Fruit fly (Drosophila melanogaster): ENCODE measurements around the gene Dbp21E2.

- TF ChIP-seq CTCF (optimal IDR thresholded peaks at IDR 0.05) = no peak
- TF ChIP-seq CG8478 (optimal IDR thresholded peaks at IDR 0.05) = no peak
Observed at dm6 chr2L:838786-839185, 27.4 kb downstream of the Dbp21E2 start.

Measured in S2 (cell line).